Worm (Caenorhabditis elegans): ENCODE results near the gene bus-17.

DNA sequence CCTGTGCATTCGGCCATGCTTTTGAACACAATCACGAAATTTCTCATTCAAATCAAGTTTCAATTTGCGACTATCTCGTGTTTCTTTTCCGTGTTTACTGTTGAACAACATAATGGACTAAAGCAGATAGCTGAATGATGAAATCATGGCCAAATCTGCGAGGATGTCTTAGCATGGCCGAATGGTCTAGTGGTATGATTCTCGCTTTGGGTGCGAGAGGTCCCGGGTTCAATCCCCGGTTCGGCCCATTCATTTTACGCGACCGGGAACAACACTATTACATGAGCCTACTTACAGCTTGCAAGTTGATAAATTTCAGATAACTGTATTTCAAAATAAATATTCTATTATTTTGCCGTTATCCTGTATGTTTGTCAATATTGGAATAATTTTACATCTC lies 14.9 kb downstream of the bus-17 start:
- TF ChIP-seq lin-13 (GFP tag; optimal IDR thresholded peaks at IDR 0.05) (no peak), ceh-20 (GFP tag; IDR thresholded peaks at IDR 0.05) (no peak), fos-1 (tag; optimal IDR thresholded peaks at IDR 0.05) (no peak), hlh-11 (tag; optimal IDR thresholded peaks at IDR 0.05) (no peak)

Data from whole organism, L4 larva.